Worm (Caenorhabditis elegans) whole organism, L1 larva: ENCODE measurements around the gene ketn-1.
A peak's percentile ranks its signal among the peaks of the same experiment; 100 is the strongest.

Source experiments
- C16A3.4 ChIP-seq: fragments of 150-350 bp; optimal IDR thresholded peaks from 2 replicates; lab custom pipeline; 2014; ENCODE audit warnings: missing biosample characterization, missing genetic modification characterization
- Y116A8C.19 ChIP-seq: sonication (generic microtip); optimal IDR thresholded peaks from 2 replicates; lab custom pipeline; 2016; ENCODE audit warnings: missing compliant biosample characterization, missing genetic modification characterization, borderline replicate concordance
- ama-1 ChIP-seq: fragments of 150-350 bp; optimal IDR thresholded peaks from 2 replicates; lab custom pipeline; 2014
- ceh-88 ChIP-seq: fragments of 200-800 bp; sonication (Bioruptor generic); IDR thresholded peaks from 2 replicates; pipeline ENCODE4 v1.3.6; 2022; ENCODE audit warnings: missing genetic modification characterization, missing compliant biosample characterization
- ceh-90 ChIP-seq: sonication (generic microtip); optimal IDR thresholded peaks from 2 replicates; lab custom pipeline; 2016; ENCODE audit warnings: missing genetic modification characterization, missing compliant biosample characterization
- ces-1 ChIP-seq: fragments of 150-350 bp; optimal IDR thresholded peaks from 2 replicates; lab custom pipeline; 2014; ENCODE audit warnings: missing biosample characterization, missing genetic modification reagents, missing genetic modification characterization
- dpl-1 ChIP-seq, 3 experiments: fragments of 150-350 bp in 2 of 3; sonication (generic microtip) in 1 of 3; optimal IDR thresholded peaks; 2 replicates each; lab custom pipeline; 2014 to 2017; ENCODE audit warnings: missing biosample characterization in 3 of 3, missing genetic modification characterization in 3 of 3, missing genetic modification reagents in 3 of 3
- efl-1 ChIP-seq, 4 experiments: fragments of 150-350 bp; optimal IDR thresholded peaks in 3 of 4; peaks in 1 of 4; 1 replicate in 1 of 4; 2 replicates in 3 of 4; lab custom pipeline; 2014; ENCODE audit warnings: missing biosample characterization in 2 of 4, missing genetic modification characterization in 2 of 4, missing genetic modification reagents in 2 of 4
- elt-3 ChIP-seq, 6 experiments: fragments of 150-350 bp in 1 of 6; sonication (generic microtip); optimal IDR thresholded peaks; 2 replicates each; lab custom pipeline; 2017 to 2018; ENCODE audit warnings: missing biosample characterization in 6 of 6, missing genetic modification characterization in 6 of 6, inconsistent platforms in 1 of 6
- ets-5 ChIP-seq: fragments of 200-800 bp; sonication (Bioruptor generic); IDR thresholded peaks from 2 replicates; pipeline ENCODE4 v1.3.6; 2022; ENCODE audit warnings: missing genetic modification characterization, missing compliant biosample characterization
- fkh-10 ChIP-seq: sonication (generic microtip); optimal IDR thresholded peaks from 2 replicates; lab custom pipeline; 2017; ENCODE audit warnings: missing biosample characterization, missing genetic modification reagents, missing genetic modification characterization
- fkh-8 ChIP-seq: sonication (generic microtip); optimal IDR thresholded peaks from 2 replicates; lab custom pipeline; 2016; ENCODE audit warnings: mild to moderate bottlenecking, missing genetic modification characterization, missing compliant biosample characterization
- hlh-17 ChIP-seq: fragments of 200-800 bp; sonication (Bioruptor generic); optimal IDR thresholded peaks from 2 replicates; lab custom pipeline; 2018; ENCODE audit warnings: missing genetic modification characterization, mild to moderate bottlenecking, missing compliant biosample characterization, moderate library complexity, borderline replicate concordance
- irx-1 ChIP-seq: sonication (generic microtip); optimal IDR thresholded peaks from 2 replicates; lab custom pipeline; 2016; ENCODE audit warnings: missing genetic modification characterization, missing compliant biosample characterization
- lin-13 ChIP-seq: fragments of 150-350 bp; optimal IDR thresholded peaks from 2 replicates; lab custom pipeline; 2014; ENCODE audit warnings: missing biosample characterization, missing genetic modification reagents, missing genetic modification characterization
- lin-15B ChIP-seq: fragments of 150-350 bp; sonication (generic microtip); optimal IDR thresholded peaks from 3 replicates; lab custom pipeline; 2014; ENCODE audit warnings: missing biosample characterization, missing genetic modification characterization
- mdl-1 ChIP-seq, 2 experiments: fragments of 150-350 bp; optimal IDR thresholded peaks; 2 replicates each; lab custom pipeline; 2014 to 2017; ENCODE audit warnings: missing biosample characterization in 2 of 2, missing genetic modification characterization in 2 of 2, inconsistent platforms in 1 of 2
- mep-1 ChIP-seq: fragments of 150-350 bp; optimal IDR thresholded peaks from 2 replicates; lab custom pipeline; 2014; ENCODE audit warnings: missing biosample characterization, missing genetic modification characterization
- nhr-12 ChIP-seq: sonication (generic microtip); optimal IDR thresholded peaks from 2 replicates; lab custom pipeline; 2017; ENCODE audit warnings: missing biosample characterization, missing genetic modification characterization
- nhr-20 ChIP-seq: sonication (generic microtip); optimal IDR thresholded peaks from 2 replicates; lab custom pipeline; 2016; ENCODE audit warnings: mild to moderate bottlenecking, missing genetic modification characterization, missing compliant biosample characterization
- nhr-237 ChIP-seq: fragments of 150-350 bp; optimal IDR thresholded peaks from 2 replicates; lab custom pipeline; 2014; ENCODE audit warnings: missing biosample characterization, missing genetic modification characterization
- nhr-28 ChIP-seq: fragments of 150-350 bp; optimal IDR thresholded peaks from 2 replicates; lab custom pipeline; 2014; ENCODE audit warnings: missing biosample characterization, missing genetic modification characterization
- nhr-76 ChIP-seq: sonication (generic microtip); optimal IDR thresholded peaks from 2 replicates; lab custom pipeline; 2017; ENCODE audit warnings: missing biosample characterization, missing genetic modification characterization
- nhr-85 ChIP-seq: sonication (generic microtip); peaks from one replicate; lab custom pipeline; 2016; ENCODE audit warnings: missing genetic modification characterization, inconsistent platforms, missing compliant biosample characterization
- nhr-90 ChIP-seq: sonication (generic microtip); optimal IDR thresholded peaks from 2 replicates; lab custom pipeline; 2016; ENCODE audit warnings: mild to moderate bottlenecking, missing genetic modification characterization, missing compliant biosample characterization; ENCODE audit not compliant: poor library complexity
- pax-3 ChIP-seq: fragments of 200-800 bp; sonication (Bioruptor generic); optimal IDR thresholded peaks from 2 replicates; lab custom pipeline; 2018; ENCODE audit warnings: mild to moderate bottlenecking, missing genetic modification characterization, moderate library complexity, missing compliant biosample characterization
- rnt-1 ChIP-seq: sonication (generic microtip); optimal IDR thresholded peaks from 2 replicates; lab custom pipeline; 2016; ENCODE audit warnings: mild to moderate bottlenecking, missing genetic modification characterization, moderate library complexity, missing compliant biosample characterization
- snu-23 ChIP-seq: sonication (generic microtip); optimal IDR thresholded peaks from 2 replicates; lab custom pipeline; 2016; ENCODE audit warnings: missing genetic modification characterization, missing compliant biosample characterization
- swsn-7 ChIP-seq: sonication (generic microtip); optimal IDR thresholded peaks from 2 replicates; lab custom pipeline; 2016; ENCODE audit warnings: missing genetic modification characterization, missing compliant biosample characterization
- tlp-1 ChIP-seq: fragments of 150-350 bp; optimal IDR thresholded peaks from 2 replicates; lab custom pipeline; 2014; ENCODE audit warnings: missing biosample characterization, missing genetic modification characterization
- vab-15 ChIP-seq: sonication (generic microtip); optimal IDR thresholded peaks from 2 replicates; lab custom pipeline; 2017; ENCODE audit warnings: missing genotype, mild to moderate bottlenecking, missing genetic modification characterization, missing compliant biosample characterization
- zip-4 ChIP-seq: fragments of 200-800 bp; sonication (Bioruptor generic); optimal IDR thresholded peaks from 2 replicates; lab custom pipeline; 2018; ENCODE audit warnings: mild to moderate bottlenecking, missing genetic modification characterization, moderate library complexity, missing compliant biosample characterization
- ztf-4 ChIP-seq: fragments of 150-350 bp; optimal IDR thresholded peaks from 2 replicates; lab custom pipeline; 2014; ENCODE audit warnings: missing biosample characterization, missing genetic modification characterization

The ketn-1 gene

ce11 chrV:2795998-2796397 lies 11.7 kb downstream of the ketn-1 start, which contains the start of gene F54E2.2:
Gene F54E2.2 (plus strand): TSS chrV:2796298.
- TF ChIP-seq efl-1 (optimal IDR thresholded peaks at IDR 0.05; lab: Kevin White, UChicago) (no peak), efl-1 (GFP tag; optimal IDR thresholded peaks at IDR 0.05 in 1 of 2; lab: Kevin White, UChicago) (no peak), vab-15 (tag; lab: Kevin White, UChicago) (no peak), ceh-90 (tag; lab: Kevin White, UChicago) (no peak), nhr-20 (tag; lab: Kevin White, UChicago) (no peak), ets-5 (GFP tag; lab: Robert Waterston, UW) (no peak)

ce11 chrV:2792958-2793357 lies 14.7 kb downstream of the ketn-1 start:
- TF ChIP-seq efl-1 (optimal IDR thresholded peaks at IDR 0.05; lab: Kevin White, UChicago) (no peak), efl-1 (GFP tag; optimal IDR thresholded peaks at IDR 0.05 in 1 of 2; lab: Kevin White, UChicago) (peak in 1 of 2 experiments; percentile 68), fkh-10 (GFP tag; lab: Kevin White, UChicago) (no peak)

ce11 chrV:2780786-2781185 lies 26.9 kb downstream of the ketn-1 start, which contains the start of gene R05D8.11:
Gene R05D8.11 (minus strand): TSS chrV:2780886.
- no peak for TF ChIP-seq swsn-7
- TF ChIP-seq nhr-90 (tag; lab: Kevin White, UChicago), result no peak
- no peak for TF ChIP-seq snu-23
- no peak for TF ChIP-seq ets-5 (GFP tag; lab: Robert Waterston, UW)
- TF ChIP-seq elt-3 (tag; optimal IDR thresholded peaks at IDR 0.05; lab: Kevin White, UChicago), result peak in 1 of 6 experiments; percentile 0
- TF ChIP-seq nhr-85 (tag; lab: Kevin White, UChicago), result no peak

ce11 chrV:2774042-2774441 lies 33.6 kb downstream of the ketn-1 start, which contains the start of gene srj-18:
Gene srj-18 (plus strand): TSS chrV:2774342.
- no peak for TF ChIP-seq ceh-88 (GFP tag; lab: Robert Waterston, UW)
- peak; percentile 59 for TF ChIP-seq fkh-8 (tag; lab: Kevin White, UChicago)

ce11 chrV:2771560-2771959 lies 36.1 kb downstream of the ketn-1 start, which contains the start of gene srh-56:
Gene srh-56 (plus strand): TSS chrV:2771860.
- TF ChIP-seq Y116A8C.19 (no peak), pax-3 (tag; lab: Kevin White, UChicago) (no peak), ama-1 (no peak), C16A3.4 (tag; lab: Kevin White, UChicago) (no peak), mdl-1 (tag; optimal IDR thresholded peaks at IDR 0.05; lab: Kevin White, UChicago) (no peak), rnt-1 (tag; lab: Kevin White, UChicago) (no peak), lin-15B (tag; lab: Kevin White, UChicago) (no peak), nhr-237 (tag; lab: Kevin White, UChicago) (no peak), nhr-20 (tag; lab: Kevin White, UChicago) (no peak), hlh-17 (GFP tag; lab: Kevin White, UChicago) (no peak), nhr-85 (tag; lab: Kevin White, UChicago) (no peak), dpl-1 (GFP tag; optimal IDR thresholded peaks at IDR 0.05; lab: Kevin White, UChicago) (no peak), mep-1 (tag; lab: Kevin White, UChicago) (no peak), snu-23 (no peak), fkh-8 (tag; lab: Kevin White, UChicago) (no peak), ces-1 (GFP tag; lab: Kevin White, UChicago) (no peak), nhr-76 (tag; lab: Kevin White, UChicago) (no peak)

- TF ChIP-seq ztf-4 (no peak), nhr-85 (tag; lab: Kevin White, UChicago) (peak; percentile 64)
These were observed 37.9 kb downstream of the ketn-1 start, which contains the start of gene dhs-15 for ce11 chrV:2769754-2770153. Gene dhs-15 (minus strand): TSS chrV:2769854.

- TF ChIP-seq tlp-1 (tag; lab: Kevin White, UChicago) (no peak), lin-13 (GFP tag; lab: Kevin White, UChicago) (no peak), mep-1 (tag; lab: Kevin White, UChicago) (no peak), irx-1 (no peak), nhr-12 (no peak), nhr-28 (tag; lab: Kevin White, UChicago) (no peak), lin-15B (tag; lab: Kevin White, UChicago) (no peak), zip-4 (GFP tag; lab: Kevin White, UChicago) (no peak)
These were observed 40.2 kb downstream of the ketn-1 start, which contains the start of gene R05D8.9 for ce11 chrV:2767465-2767864. Gene R05D8.9 (minus strand): TSS chrV:2767565.
